Fruit fly (Drosophila melanogaster) whole organism, embryonic: Measurements from ENCODE around the gene Rpt4.

ENCODE experiments used
- ATbp ChIP-seq: fragments of 200-800 bp; sonication (Bioruptor generic); optimal IDR thresholded peaks from 2 replicates; lab custom pipeline; 2017; ENCODE audit warnings: missing biosample characterization, mild to moderate bottlenecking, missing genetic modification characterization, missing genetic modification reagents
- Abd-B ChIP-seq: fragments of 200-800 bp; sonication (Bioruptor generic); optimal IDR thresholded peaks from 2 replicates; lab custom pipeline; 2018; ENCODE audit warnings: missing biosample characterization, mild to moderate bottlenecking, missing genetic modification characterization, moderate library complexity
- Bdp1 ChIP-seq: fragments of 200-800 bp; sonication (Bioruptor generic); optimal IDR thresholded peaks from 3 replicates; lab custom pipeline; 2016; ENCODE audit warnings: missing biosample characterization, missing genetic modification characterization
- CG12071 ChIP-seq: fragments of 200-800 bp; sonication (Bioruptor generic); optimal IDR thresholded peaks from 3 replicates; lab custom pipeline; 2018; ENCODE audit warnings: missing biosample characterization, mild to moderate bottlenecking, missing genetic modification characterization
- CG12744 ChIP-seq: fragments of 200-800 bp; sonication (Bioruptor generic); optimal IDR thresholded peaks from 2 replicates; lab custom pipeline; 2016; ENCODE audit warnings: missing biosample characterization, missing genetic modification characterization
- CG13624 ChIP-seq: fragments of 200-800 bp; sonication (Bioruptor generic); optimal IDR thresholded peaks from 2 replicates; lab custom pipeline; 2016; ENCODE audit warnings: missing biosample characterization, missing genetic modification characterization
- CG14710 ChIP-seq: fragments of 200-800 bp; sonication (Bioruptor generic); optimal IDR thresholded peaks from 3 replicates; lab custom pipeline; 2019; ENCODE audit warnings: missing biosample characterization, mild to moderate bottlenecking, missing genetic modification characterization, moderate library complexity
- CG14965 ChIP-seq: fragments of 200-800 bp; sonication (Bioruptor generic); optimal IDR thresholded peaks from 2 replicates; lab custom pipeline; 2016; ENCODE audit warnings: missing biosample characterization, missing genetic modification characterization, borderline replicate concordance
- CG15514 ChIP-seq: fragments of 200-800 bp; sonication (Bioruptor generic); optimal IDR thresholded peaks from 3 replicates; lab custom pipeline; 2017; ENCODE audit warnings: missing biosample characterization, missing genetic modification characterization, mild to moderate bottlenecking, moderate library complexity, missing genetic modification reagents
- CG16813 ChIP-seq: fragments of 200-800 bp; sonication (Bioruptor generic); IDR thresholded peaks from 3 replicates; pipeline ENCODE4 v1.3.6; 2022; ENCODE audit warnings: missing biosample characterization, missing genetic modification characterization; ENCODE audit not compliant: partially characterized antibody
- CG17359 ChIP-seq: fragments of 200-800 bp; sonication (Bioruptor generic); optimal IDR thresholded peaks from 3 replicates; lab custom pipeline; 2018; ENCODE audit warnings: missing biosample characterization, mild to moderate bottlenecking, missing genetic modification characterization, moderate library complexity
- CG18764 ChIP-seq: fragments of 200-800 bp; sonication (Bioruptor generic); optimal IDR thresholded peaks from 3 replicates; lab custom pipeline; 2016; ENCODE audit warnings: missing biosample characterization, missing genetic modification characterization
- CG3847 ChIP-seq: fragments of 200-800 bp; sonication (Bioruptor generic); IDR thresholded peaks from 2 replicates; pipeline ENCODE4 v1.3.6; 2022; ENCODE audit warnings: missing biosample characterization, missing genetic modification characterization
- CG7271 ChIP-seq: fragments of 200-800 bp; sonication (Bioruptor generic); optimal IDR thresholded peaks from 2 replicates; lab custom pipeline; 2018; ENCODE audit warnings: missing biosample characterization, mild to moderate bottlenecking, missing genetic modification characterization, moderate library complexity
- Deaf1 ChIP-seq: fragments of 200-800 bp; optimal IDR thresholded peaks from 3 replicates; lab custom pipeline; 2019; ENCODE audit warnings: missing biosample characterization, mild to moderate bottlenecking, missing genetic modification characterization, moderate library complexity
- Dek ChIP-seq: fragments of 200-800 bp; sonication (Bioruptor generic); optimal IDR thresholded peaks from 3 replicates; lab custom pipeline; 2019; ENCODE audit warnings: missing biosample characterization, mild to moderate bottlenecking, missing genetic modification characterization, moderate library complexity
- H2.0 ChIP-seq: fragments of 200-800 bp; sonication (Bioruptor generic); IDR thresholded peaks from 2 replicates; pipeline ENCODE4 v1.3.6; 2022; ENCODE audit warnings: missing biosample characterization, missing genetic modification characterization
- HHEX ChIP-seq: fragments of 200-800 bp; sonication (Bioruptor generic); optimal IDR thresholded peaks from 3 replicates; lab custom pipeline; 2017; ENCODE audit warnings: missing biosample characterization, mild to moderate bottlenecking, missing genetic modification characterization, missing genetic modification reagents
- HLH54F ChIP-seq: fragments of 200-800 bp; sonication (Bioruptor generic); optimal IDR thresholded peaks from 3 replicates; lab custom pipeline; 2016; ENCODE audit warnings: missing biosample characterization, missing genetic modification characterization
- Hand ChIP-seq: fragments of 200-800 bp; sonication (Bioruptor generic); optimal IDR thresholded peaks from 2 replicates; lab custom pipeline; 2017; ENCODE audit warnings: mild to moderate bottlenecking, missing biosample characterization, missing genetic modification reagents, missing genetic modification characterization
- Hr3 ChIP-seq: fragments of 200-800 bp; sonication (Bioruptor generic); optimal IDR thresholded peaks from 3 replicates; lab custom pipeline; 2016; ENCODE audit warnings: missing biosample characterization, missing genetic modification characterization
- Hr39 ChIP-seq: fragments of >200 bp; optimal IDR thresholded peaks from 2 replicates; lab custom pipeline; 2017
- Nf-YC ChIP-seq: fragments of 200-800 bp; optimal IDR thresholded peaks from 3 replicates; lab custom pipeline; 2019; ENCODE audit warnings: missing biosample characterization, mild to moderate bottlenecking, missing genetic modification characterization, moderate library complexity
- Optix ChIP-seq: fragments of 200-800 bp; sonication (Bioruptor generic); IDR thresholded peaks from 3 replicates; pipeline ENCODE4 v1.3.6; 2022; ENCODE audit warnings: missing biosample characterization, missing genetic modification characterization
- Stat92E ChIP-seq, 3 experiments: fragments of >200 bp in 2 of 3; fragments of 200-800 bp in 1 of 3; sonication (Bioruptor generic) in 1 of 3; optimal IDR thresholded peaks; 2 replicates each; lab custom pipeline; 2017 to 2019; ENCODE audit warnings: missing biosample characterization in 3 of 3, missing genetic modification characterization in 3 of 3, mild to moderate bottlenecking in 1 of 3, moderate library complexity in 1 of 3
- Trl ChIP-seq, 3 experiments: fragments of >200 bp in 2 of 3; fragments of 200-800 bp in 1 of 3; sonication (Bioruptor generic) in 1 of 3; optimal IDR thresholded peaks; 2 replicates in 1 of 3; 3 replicates in 2 of 3; lab custom pipeline; 2016 to 2017; ENCODE audit warnings: missing biosample characterization in 1 of 3, missing genetic modification characterization in 1 of 3
- Xrp1 ChIP-seq: fragments of 200-800 bp; sonication (Bioruptor generic); IDR thresholded peaks from 2 replicates; pipeline ENCODE4 v1.3.6; 2022; ENCODE audit warnings: missing biosample characterization, missing genetic modification characterization
- bowl ChIP-seq: fragments of 200-800 bp; sonication (Bioruptor generic); IDR thresholded peaks from 2 replicates; pipeline ENCODE4 v1.3.6; 2022; ENCODE audit warnings: missing biosample characterization, missing genetic modification characterization
- chinmo ChIP-seq: fragments of 200-800 bp; sonication (Bioruptor generic); IDR thresholded peaks from 4 replicates; pipeline ENCODE4 v1.3.6; 2022; ENCODE audit warnings: missing biosample characterization, missing genetic modification characterization; ENCODE audit not compliant: partially characterized antibody
- croc ChIP-seq: fragments of 200-800 bp; sonication (Bioruptor generic); conservative IDR thresholded peaks from 3 replicates; pipeline ENCODE4 v1.3.6; 2022; ENCODE audit warnings: missing biosample characterization, missing genetic modification characterization
- exex ChIP-seq: fragments of 200-800 bp; sonication (Bioruptor generic); optimal IDR thresholded peaks from 4 replicates; lab custom pipeline; 2018; ENCODE audit warnings: missing biosample characterization, mild to moderate bottlenecking, missing genetic modification characterization, moderate library complexity
- fd3F ChIP-seq: fragments of 200-800 bp; sonication (Bioruptor generic); optimal IDR thresholded peaks from 2 replicates; lab custom pipeline; 2018; ENCODE audit warnings: missing biosample characterization, mild to moderate bottlenecking, missing genetic modification characterization, moderate library complexity
- fd64A ChIP-seq: fragments of 200-800 bp; sonication (Bioruptor generic); optimal IDR thresholded peaks from 3 replicates; lab custom pipeline; 2018; ENCODE audit warnings: missing biosample characterization, mild to moderate bottlenecking, missing genetic modification characterization
- hb ChIP-seq: fragments of 200-800 bp; sonication (Bioruptor generic); IDR thresholded peaks from 3 replicates; pipeline ENCODE4 v1.3.6; 2022; ENCODE audit warnings: missing biosample characterization, missing genetic modification characterization; ENCODE audit not compliant: partially characterized antibody
- jigr1 ChIP-seq: fragments of 200-800 bp; sonication (Bioruptor generic); IDR thresholded peaks from 3 replicates; pipeline ENCODE4 v1.3.6; 2022; ENCODE audit warnings: missing biosample characterization, missing genetic modification characterization
- kay ChIP-seq: fragments of 200-800 bp; sonication (Bioruptor generic); optimal IDR thresholded peaks from 2 replicates; lab custom pipeline; 2016; ENCODE audit warnings: missing biosample characterization, missing genetic modification characterization
- lmd ChIP-seq: fragments of 200-800 bp; sonication (Bioruptor generic); IDR thresholded peaks from 2 replicates; pipeline ENCODE4 v1.3.6; 2022; ENCODE audit warnings: missing biosample characterization, missing genetic modification characterization
- pan ChIP-seq, 4 experiments: fragments of >200 bp in 3 of 4; fragments of 200-800 bp in 1 of 4; sonication (Bioruptor generic) in 1 of 4; optimal IDR thresholded peaks in 3 of 4; IDR thresholded peaks in 1 of 4; 2 replicates each; pipeline versions ENCODE4 v1.3.6 to Lab custom; 2017 to 2022; ENCODE audit warnings: missing biosample characterization in 2 of 4, missing genetic modification characterization in 2 of 4, mixed read lengths in 1 of 4
- pho ChIP-seq: fragments of 200-800 bp; sonication (Bioruptor generic); optimal IDR thresholded peaks from 2 replicates; lab custom pipeline; 2016; ENCODE audit warnings: missing biosample characterization, missing genetic modification characterization
- phol ChIP-seq: fragments of 200-800 bp; sonication (Bioruptor generic); optimal IDR thresholded peaks from 3 replicates; lab custom pipeline; 2018; ENCODE audit warnings: missing biosample characterization, mild to moderate bottlenecking, missing genetic modification characterization, moderate library complexity
- pum ChIP-seq: fragments of 200-800 bp; sonication (Bioruptor generic); optimal IDR thresholded peaks from 2 replicates; lab custom pipeline; 2016; ENCODE audit warnings: missing biosample characterization, missing genetic modification characterization
- ro ChIP-seq: fragments of 200-800 bp; sonication (Bioruptor generic); IDR thresholded peaks from 2 replicates; pipeline ENCODE4 v1.3.6; 2022; ENCODE audit warnings: missing biosample characterization, missing genetic modification characterization
- run ChIP-seq: fragments of 200-800 bp; sonication (Bioruptor generic); optimal IDR thresholded peaks from 3 replicates; lab custom pipeline; 2018; ENCODE audit warnings: missing biosample characterization, mild to moderate bottlenecking, missing genetic modification characterization
- sens-2 ChIP-seq: fragments of 200-800 bp; sonication (Bioruptor generic); IDR thresholded peaks from 2 replicates; pipeline ENCODE4 v1.3.6; 2022; ENCODE audit warnings: missing biosample characterization, missing genetic modification characterization
- so ChIP-seq: fragments of 200-800 bp; sonication (Bioruptor generic); IDR thresholded peaks from 3 replicates; pipeline ENCODE4 v1.3.6; 2022; ENCODE audit warnings: missing biosample characterization, missing genetic modification characterization
- tio ChIP-seq: fragments of 200-800 bp; sonication (Bioruptor generic); optimal IDR thresholded peaks from 2 replicates; lab custom pipeline; 2017; ENCODE audit warnings: missing biosample characterization, missing genetic modification characterization, inconsistent platforms
- twi ChIP-seq: fragments of 200-800 bp; optimal IDR thresholded peaks from 2 replicates; lab custom pipeline; 2019; ENCODE audit warnings: missing biosample characterization, mild to moderate bottlenecking, missing genetic modification characterization, moderate library complexity
- zf30C ChIP-seq: fragments of 200-800 bp; sonication (Bioruptor generic); optimal IDR thresholded peaks from 3 replicates; lab custom pipeline; 2018; ENCODE audit warnings: missing biosample characterization, mild to moderate bottlenecking, missing genetic modification characterization

Rpt4 gene

DNA sequence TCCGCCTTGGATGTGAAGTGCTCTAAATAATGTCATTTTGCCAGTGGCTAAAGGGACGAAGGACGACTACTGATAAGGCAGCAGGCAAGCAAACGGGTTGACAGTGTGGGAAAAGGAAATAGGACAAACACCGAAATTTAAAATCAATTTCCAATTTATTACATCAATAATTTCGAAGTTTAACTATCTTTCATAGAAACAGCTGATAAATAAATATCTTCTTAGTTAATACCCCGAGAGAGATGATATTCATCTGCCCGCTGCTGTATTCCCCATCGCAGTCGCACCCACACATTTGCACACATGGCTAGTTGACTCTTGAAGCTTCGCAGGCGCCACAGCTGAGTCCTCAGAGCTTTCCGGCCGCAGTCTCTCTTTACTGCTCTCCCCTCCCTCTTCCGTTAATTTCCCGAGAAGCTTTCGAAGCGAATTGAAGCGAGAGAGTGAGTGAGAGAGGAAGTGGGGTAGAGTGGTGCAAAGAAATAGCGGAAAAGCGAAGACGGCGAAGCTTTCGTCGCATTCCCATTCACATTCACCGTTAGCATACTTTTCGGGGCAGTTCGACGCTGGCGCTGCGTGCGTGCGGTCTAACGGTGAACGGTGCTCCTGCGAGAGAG is 25.9 kb upstream of the Rpt4 start (continued):
- TF ChIP-seq fd3F (GFP tag; lab: Kevin White, UChicago) (peak; percentile 60), hb (GFP tag; lab: Robert Waterston, UW) (no peak), croc (GFP tag; lab: Robert Waterston, UW) (0 out of 3 replicates have a peak, but pooled peaks have one; percentile 23), twi (no peak), Bdp1 (GFP tag; lab: Kevin White, UChicago) (no peak), Xrp1 (GFP tag; lab: Robert Waterston, UW) (peak; percentile 70), Hand (GFP tag; lab: Kevin White, UChicago) (peak; percentile 79), pum (no peak), H2.0 (GFP tag; lab: Robert Waterston, UW) (peak; percentile 33; the same call in 1 of the 2 replicates), pan (optimal IDR thresholded peaks at IDR 0.05; lab: Kevin White, UChicago) (no peak), pan (GFP tag; optimal IDR thresholded peaks at IDR 0.05 in 1 of 2, IDR thresholded peaks at IDR 0.05 in 1 of 2) (peak in 1 of 2 experiments; percentile 81), CG15514 (peak; percentile 55), CG13624 (GFP tag; lab: Kevin White, UChicago) (peak; percentile 34), CG12744 (GFP tag; lab: Kevin White, UChicago) (peak; percentile 21), CG14710 (tag; lab: Kevin White, UChicago) (peak; percentile 13), jigr1 (GFP tag; lab: Robert Waterston, UW) (no peak), zf30C (GFP tag; lab: Kevin White, UChicago) (no peak), Nf-YC (tag; lab: Kevin White, UChicago) (peak; percentile 39), Dek (tag; lab: Kevin White, UChicago) (peak; percentile 55), Hr3 (GFP tag; lab: Kevin White, UChicago) (peak; percentile 28), fd64A (GFP tag; lab: Kevin White, UChicago) (no peak), CG16813 (GFP tag; lab: Robert Waterston, UW) (no peak), exex (tag; lab: Kevin White, UChicago) (peak; percentile 18), CG12071 (GFP tag; lab: Kevin White, UChicago) (peak; percentile 44), CG18764 (no peak), phol (tag; lab: Kevin White, UChicago) (peak; percentile 49), ro (GFP tag; lab: Robert Waterston, UW) (no peak), bowl (peak; percentile 53; the same call in 1 of the 2 replicates), Trl (optimal IDR thresholded peaks at IDR 0.05; lab: Kevin White, UChicago) (no peak), Trl (GFP tag; optimal IDR thresholded peaks at IDR 0.05; lab: Kevin White, UChicago) (no peak), pho (GFP tag; lab: Kevin White, UChicago) (peak; percentile 47), Hr39 (lab: Kevin White, UChicago) (no peak), Optix (GFP tag; lab: Robert Waterston, UW) (peak; percentile 62; the same call in 2 of the 3 replicates), CG17359 (peak; percentile 62), HHEX (GFP tag; lab: Kevin White, UChicago) (peak; percentile 73), CG14965 (no peak), kay (GFP tag; lab: Kevin White, UChicago) (no peak), ATbp (GFP tag; lab: Kevin White, UChicago) (peak; percentile 51), Abd-B (GFP tag; lab: Kevin White, UChicago) (peak; percentile 32), Deaf1 (peak; percentile 28), HLH54F (peak; percentile 40), CG7271 (tag; lab: Kevin White, UChicago) (no peak), Stat92E (GFP tag; optimal IDR thresholded peaks at IDR 0.05; lab: Kevin White, UChicago) (no peak), chinmo (no peak), tio (GFP tag; lab: Kevin White, UChicago) (no peak), CG3847 (GFP tag; lab: Robert Waterston, UW) (peak; percentile 67; the same call in 1 of the 2 replicates), lmd (GFP tag; lab: Robert Waterston, UW) (peak; percentile 70), run (tag; lab: Kevin White, UChicago) (no peak), so (GFP tag; lab: Robert Waterston, UW) (peak; percentile 55; the same call in 1 of the 3 replicates), sens-2 (GFP tag; lab: Robert Waterston, UW) (peak; percentile 56)
